Fruit fly (Drosophila melanogaster): ENCODE results near the gene CG15461.

DNA sequence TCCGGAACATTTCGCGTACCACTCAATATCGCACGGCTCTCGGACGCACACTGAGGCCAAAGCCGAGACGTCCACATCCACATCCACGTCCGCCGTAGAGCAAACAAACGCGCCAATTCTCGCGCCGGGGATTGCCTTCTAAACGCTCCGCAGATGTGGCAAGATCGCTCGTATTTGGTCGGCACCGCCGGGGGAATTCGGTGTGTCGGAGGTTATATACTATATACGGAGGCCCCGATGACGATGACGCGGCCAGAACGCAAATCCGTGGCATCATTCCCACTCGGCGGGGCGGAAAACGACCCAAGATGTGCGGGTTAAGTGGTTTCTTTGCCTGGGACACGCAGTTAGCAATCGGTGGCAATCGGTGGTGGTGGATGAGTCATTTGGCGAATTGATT, 32.2 kb downstream of the CG15461 start:
- no peak for TF ChIP-seq CTCF (optimal IDR thresholded peaks at IDR 0.05)
- TF ChIP-seq CG8478 (optimal IDR thresholded peaks at IDR 0.05), result no peak

Measured in S2 (cell line).